In the genomic region with DNA sequence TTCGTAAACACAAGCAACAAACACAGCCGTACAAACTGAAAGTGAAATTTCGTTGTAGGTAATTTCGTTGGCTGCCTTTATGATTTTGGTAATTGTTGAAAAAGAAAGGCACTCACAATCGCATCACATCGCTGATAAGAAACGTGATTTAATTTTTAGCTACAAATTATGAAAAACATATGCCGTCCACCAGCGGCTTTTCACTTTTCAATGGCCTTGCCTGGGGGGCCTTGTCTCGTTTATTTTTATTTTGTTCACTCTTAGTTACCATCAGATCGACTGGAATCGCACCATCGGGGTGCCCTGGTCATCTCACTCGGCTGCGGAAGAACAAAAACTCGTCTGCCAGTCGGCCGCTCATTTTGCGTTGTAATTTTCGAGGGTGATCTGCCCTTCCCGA, we compare ENCODE assay signal across 3 fruit fly cellular contexts.
TF ChIP-seq lines count a peak whose summit lies in the region.

No protein-coding gene starts in this region.

- no peak for TF ChIP-seq CTCF in whole organism, embryonic (GFP tag; optimal IDR thresholded peaks at IDR 0.05; lab: Kevin White, UChicago)

TF ChIP-seq in whole organism, embryonic, 481 proteins besides CTCF, POLR2A, EP300 and RAD21:
- TF ChIP-seq Blimp-1 (GFP tag; optimal IDR thresholded peaks at IDR 0.05; lab: Kevin White, UChicago) (peak; percentile 87), az2 (GFP tag; optimal IDR thresholded peaks at IDR 0.05; lab: Kevin White, UChicago) (no peak)

TF ChIP-seq in whole organism, prepupa, 60 proteins besides CTCF, POLR2A, EP300 and RAD21:
- TF ChIP-seq dsx (GFP tag; optimal IDR thresholded peaks at IDR 0.05; lab: Kevin White, UChicago; ENCODE audit: poor library complexity, severe bottlenecking) (no peak), Blimp-1 (GFP tag; optimal IDR thresholded peaks at IDR 0.05; lab: Kevin White, UChicago) (peak; percentile 96)

TF ChIP-seq in whole organism, pupa, 21 proteins besides CTCF, POLR2A, EP300 and RAD21:
- TF ChIP-seq CG8159 (tag; optimal IDR thresholded peaks at IDR 0.05; lab: Kevin White, UChicago) (no peak), CG8301 (tag; optimal IDR thresholded peaks at IDR 0.05; lab: Kevin White, UChicago) (no peak), EcR (GFP tag; optimal IDR thresholded peaks at IDR 0.05; lab: Kevin White, UChicago) (peak; percentile 46)
